Worm (Caenorhabditis elegans): ENCODE results near the gene lon-2.

The lon-2 gene

ce11 chrX:4700083-4700482 lies 48.8 kb downstream of the lon-2 start:
- TF ChIP-seq lin-35 (GFP tag; optimal IDR thresholded peaks at IDR 0.05) (peak in 1 of 2 experiments; percentile 33), pqm-1 (tag; optimal IDR thresholded peaks at IDR 0.05) (peak; percentile 15), F16B12.6 (tag; optimal IDR thresholded peaks at IDR 0.05) (no peak), elt-2 (tag; optimal IDR thresholded peaks at IDR 0.05) (peak; percentile 75)

ce11 chrX:4699411-4700050 lies 49.4 kb downstream of the lon-2 start, which contains the start of gene hyl-2:
Gene hyl-2, minus strand, starts transcription at chrX:4699461.
- peak; percentile 37 for TF ChIP-seq nhr-20 (tag; optimal IDR thresholded peaks at IDR 0.05)
- TF ChIP-seq ceh-82 (tag; optimal IDR thresholded peaks at IDR 0.05) = peak in 1 of 3 experiments; percentile 50
- peak in 1 of 2 experiments; percentile 71 for TF ChIP-seq lsy-2 (tag; optimal IDR thresholded peaks at IDR 0.05)
- TF ChIP-seq unc-86 (tag; optimal IDR thresholded peaks at IDR 0.05) = no peak
- TF ChIP-seq xbp-1 (tag; optimal IDR thresholded peaks at IDR 0.05) = peak; percentile 35
- TF ChIP-seq efl-1 (optimal IDR thresholded peaks at IDR 0.05) = peak in 1 of 2 experiments; percentile 44
- peak in 1 of 2 experiments; percentile 91 for TF ChIP-seq efl-1 (GFP tag; optimal IDR thresholded peaks at IDR 0.05 in 1 of 2)
- peak; percentile 22 for TF ChIP-seq tbx-2 (tag; optimal IDR thresholded peaks at IDR 0.05)
- no peak for TF ChIP-seq hlh-17 (GFP tag; optimal IDR thresholded peaks at IDR 0.05; ENCODE audit: borderline replicate concordance)
- TF ChIP-seq nhr-77 (tag; optimal IDR thresholded peaks at IDR 0.05) = no peak
- TF ChIP-seq zip-4 (GFP tag; optimal IDR thresholded peaks at IDR 0.05) = no peak
- peak; percentile 34 for TF ChIP-seq fkh-10 (GFP tag; optimal IDR thresholded peaks at IDR 0.05)
- TF ChIP-seq blmp-1 (tag; optimal IDR thresholded peaks at IDR 0.05) = peak; percentile 43
- no peak for TF ChIP-seq efl-3 (GFP tag; optimal IDR thresholded peaks at IDR 0.05)
- TF ChIP-seq C16A3.4 (tag; optimal IDR thresholded peaks at IDR 0.05) = peak; percentile 35
- TF ChIP-seq mdl-1 (tag; optimal IDR thresholded peaks at IDR 0.05) = peak in 1 of 2 experiments; percentile 57
- TF ChIP-seq nhr-85 (tag) = peak; percentile 76
- peak in 1 of 2 experiments; percentile 33 for TF ChIP-seq lin-35 (GFP tag; optimal IDR thresholded peaks at IDR 0.05)
- peak; percentile 37 for TF ChIP-seq nhr-47 (tag; optimal IDR thresholded peaks at IDR 0.05)
- TF ChIP-seq nhr-19 (GFP tag; conservative IDR thresholded peaks at IDR 0.05) = peak; percentile 34
- no peak for TF ChIP-seq nhr-28 (tag; optimal IDR thresholded peaks at IDR 0.05)
- peak; percentile 62 for TF ChIP-seq snu-23 (GFP tag; optimal IDR thresholded peaks at IDR 0.05)
- no peak for TF ChIP-seq nhr-237 (tag; optimal IDR thresholded peaks at IDR 0.05)
- peak; percentile 48 for TF ChIP-seq rnt-1 (tag; optimal IDR thresholded peaks at IDR 0.05)
- TF ChIP-seq lin-15B (tag; optimal IDR thresholded peaks at IDR 0.05) = peak; percentile 55
- TF ChIP-seq dpl-1 (GFP tag; optimal IDR thresholded peaks at IDR 0.05) = peak in 2 of 3 experiments; percentile 6 to 37
- TF ChIP-seq F16B12.6 (tag; optimal IDR thresholded peaks at IDR 0.05) = peak; percentile 6
- peak; percentile 93 for TF ChIP-seq lin-14 (GFP tag; optimal IDR thresholded peaks at IDR 0.05)
- TF ChIP-seq elt-3 (tag; optimal IDR thresholded peaks at IDR 0.05) = peak in 2 of 6 experiments; percentile 1 to 66
- peak; percentile 31 for TF ChIP-seq fkh-8 (tag; optimal IDR thresholded peaks at IDR 0.05)
- TF ChIP-seq nhr-71 (tag; optimal IDR thresholded peaks at IDR 0.05) = peak; percentile 57
- peak; percentile 44 for TF ChIP-seq mep-1 (tag; optimal IDR thresholded peaks at IDR 0.05)
- TF ChIP-seq swsn-7 (tag; optimal IDR thresholded peaks at IDR 0.05) = peak; percentile 26

ce11 chrX:4698271-4698670 lies 50.6 kb downstream of the lon-2 start:
- TF ChIP-seq elt-2 (tag; optimal IDR thresholded peaks at IDR 0.05) (peak; percentile 82), nhr-90 (tag; optimal IDR thresholded peaks at IDR 0.05; ENCODE audit: poor library complexity) (peak; percentile 21), snpc-4 (tag; optimal IDR thresholded peaks at IDR 0.05) (no peak), jun-1 (tag; optimal IDR thresholded peaks at IDR 0.05) (no peak), nhr-20 (tag; optimal IDR thresholded peaks at IDR 0.05) (peak; percentile 11), F16B12.6 (tag; optimal IDR thresholded peaks at IDR 0.05) (no peak)

Data from whole organism, L1 larva.